Worm (Caenorhabditis elegans) whole organism, young adult: ENCODE data around the gene T07A9.14.

Experiments used
- B0035.1 ChIP-seq: sonication (generic microtip); optimal IDR thresholded peaks from 2 replicates; lab custom pipeline; 2016; ENCODE audit warnings: missing genetic modification characterization, mild to moderate bottlenecking, missing compliant biosample characterization, missing genotype, missing genetic modification reagents
- B0336.3 ChIP-seq: fragments of 200-800 bp; sonication (Bioruptor generic); IDR thresholded peaks from 2 replicates; pipeline ENCODE4 v1.3.6; 2022; ENCODE audit warnings: missing genetic modification characterization, missing compliant biosample characterization
- C06A6.2 ChIP-seq: fragments of 200-800 bp; sonication (Bioruptor generic); conservative IDR thresholded peaks from 2 replicates; pipeline ENCODE4 v1.3.6; 2022; ENCODE audit warnings: missing genetic modification characterization, missing compliant biosample characterization
- D2030.7 ChIP-seq: fragments of 200-800 bp; sonication (Bioruptor generic); IDR thresholded peaks from 2 replicates; pipeline ENCODE4 v1.3.6; 2022; ENCODE audit warnings: missing genetic modification reagents, missing genetic modification characterization, missing compliant biosample characterization
- F10E7.11 ChIP-seq: sonication (generic microtip); optimal IDR thresholded peaks from 2 replicates; lab custom pipeline; 2017; ENCODE audit warnings: mild to moderate bottlenecking, missing genetic modification characterization, moderate library complexity, missing compliant biosample characterization
- F23B12.7 ChIP-seq: sonication (generic microtip); optimal IDR thresholded peaks from 2 replicates; lab custom pipeline; 2017; ENCODE audit warnings: missing genetic modification characterization, mild to moderate bottlenecking, missing compliant biosample characterization, antibody characterized with exemption, moderate library complexity; ENCODE audit not compliant: insufficient read depth
- F49E8.2 ChIP-seq: sonication (generic microtip); optimal IDR thresholded peaks from 3 replicates; lab custom pipeline; 2017; ENCODE audit warnings: missing genetic modification characterization, mild to moderate bottlenecking, missing compliant biosample characterization, antibody characterized with exemption, moderate library complexity; ENCODE audit not compliant: insufficient read depth
- F52B5.7 ChIP-seq: sonication (generic microtip); optimal IDR thresholded peaks from 2 replicates; lab custom pipeline; 2016; ENCODE audit warnings: mild to moderate bottlenecking, missing genetic modification characterization, missing compliant biosample characterization
- Y53F4B.3 ChIP-seq: fragments of 200-800 bp; sonication (Bioruptor generic); IDR thresholded peaks from 2 replicates; pipeline ENCODE4 v1.3.6; 2022; ENCODE audit warnings: missing genetic modification reagents, missing genetic modification characterization, missing compliant biosample characterization
- Y79H2A.3 ChIP-seq: fragments of 200-800 bp; sonication (Bioruptor generic); conservative IDR thresholded peaks from 2 replicates; pipeline ENCODE4 v1.3.6; 2022; ENCODE audit warnings: missing genetic modification reagents, missing genetic modification characterization, missing compliant biosample characterization
- akir-1 ChIP-seq: fragments of 200-800 bp; sonication (Bioruptor generic); optimal IDR thresholded peaks from 2 replicates; lab custom pipeline; 2018; ENCODE audit warnings: mild to moderate bottlenecking, missing genetic modification characterization, moderate library complexity, missing compliant biosample characterization
- attf-3 ChIP-seq: fragments of 200-800 bp; sonication (Bioruptor generic); conservative IDR thresholded peaks from 2 replicates; pipeline ENCODE4 v1.3.6; 2022; ENCODE audit warnings: missing genetic modification reagents, missing genetic modification characterization, missing compliant biosample characterization
- attf-6 ChIP-seq: fragments of 200-800 bp; sonication (Bioruptor generic); IDR thresholded peaks from 2 replicates; pipeline ENCODE4 v1.3.6; 2022; ENCODE audit warnings: missing genetic modification reagents, missing genetic modification characterization, missing compliant biosample characterization
- bed-1 ChIP-seq: fragments of 200-800 bp; sonication (Bioruptor generic); IDR thresholded peaks from 2 replicates; pipeline ENCODE4 v1.3.6; 2022; ENCODE audit warnings: missing genetic modification reagents, missing genetic modification characterization, missing compliant biosample characterization
- ccch-3 ChIP-seq: fragments of 200-800 bp; sonication (Bioruptor generic); optimal IDR thresholded peaks from 2 replicates; lab custom pipeline; 2018; ENCODE audit warnings: mild to moderate bottlenecking, missing genetic modification characterization, missing compliant biosample characterization
- cebp-1 ChIP-seq, 2 experiments: fragments of 200-800 bp in 1 of 2; sonication (Bioruptor generic) in 1 of 2; sonication (generic microtip) in 1 of 2; IDR thresholded peaks in 1 of 2; optimal IDR thresholded peaks in 1 of 2; 2 replicates each; pipeline versions ENCODE4 v1.3.6 to Lab custom; 2017 to 2022; ENCODE audit warnings: missing compliant biosample characterization in 2 of 2, missing genetic modification characterization in 2 of 2, mild to moderate bottlenecking in 1 of 2, missing genetic modification reagents in 1 of 2, moderate library complexity in 1 of 2
- ceh-91 ChIP-seq: fragments of 200-800 bp; sonication (Bioruptor generic); IDR thresholded peaks from 2 replicates; pipeline ENCODE4 v1.3.6; 2022; ENCODE audit warnings: missing genetic modification reagents, missing genetic modification characterization, missing compliant biosample characterization
- die-1 ChIP-seq: sonication (generic microtip); optimal IDR thresholded peaks from 2 replicates; lab custom pipeline; 2016; ENCODE audit warnings: missing genotype, mild to moderate bottlenecking, missing genetic modification characterization, missing compliant biosample characterization
- dpff-1 ChIP-seq: sonication (generic microtip); optimal IDR thresholded peaks from 2 replicates; lab custom pipeline; 2017; ENCODE audit warnings: mild to moderate bottlenecking, missing genetic modification characterization, missing compliant biosample characterization
- dpl-1 ChIP-seq: fragments of 150-350 bp; optimal IDR thresholded peaks from 2 replicates; lab custom pipeline; 2014; ENCODE audit warnings: missing biosample characterization, missing genetic modification reagents, missing genetic modification characterization
- ekl-4 ChIP-seq: fragments of 200-800 bp; sonication (Bioruptor generic); IDR thresholded peaks from 2 replicates; pipeline ENCODE4 v1.3.6; 2022; ENCODE audit warnings: missing genetic modification reagents, missing genetic modification characterization, missing compliant biosample characterization
- fkh-3 ChIP-seq: sonication (generic microtip); optimal IDR thresholded peaks from 2 replicates; lab custom pipeline; 2016; ENCODE audit warnings: mild to moderate bottlenecking, missing genetic modification characterization, missing compliant biosample characterization
- hlh-12 ChIP-seq: sonication (generic microtip); optimal IDR thresholded peaks from 2 replicates; lab custom pipeline; 2016; ENCODE audit warnings: missing genetic modification characterization, missing compliant biosample characterization
- hmg-1.2 ChIP-seq: fragments of 200-800 bp; sonication (Bioruptor generic); IDR thresholded peaks from 2 replicates; pipeline ENCODE4 v1.3.6; 2022; ENCODE audit warnings: missing genetic modification reagents, missing genetic modification characterization, missing compliant biosample characterization
- hrde-1 ChIP-seq: sonication (generic microtip); optimal IDR thresholded peaks from 2 replicates; lab custom pipeline; 2016; ENCODE audit warnings: missing genetic modification characterization, mild to moderate bottlenecking, missing compliant biosample characterization, moderate library complexity, missing genotype, missing genetic modification reagents, borderline replicate concordance
- lin-35 ChIP-seq, 3 experiments: fragments of 150-350 bp in 2 of 3; sonication (generic microtip) in 1 of 3; optimal IDR thresholded peaks; 2 replicates each; lab custom pipeline; 2014 to 2018; ENCODE audit warnings: missing biosample characterization in 3 of 3, missing genetic modification characterization in 3 of 3, missing genetic modification reagents in 3 of 3
- lin-54 ChIP-seq: fragments of 200-800 bp; sonication (Bioruptor generic); optimal IDR thresholded peaks from 2 replicates; lab custom pipeline; 2018; ENCODE audit warnings: mild to moderate bottlenecking, missing genetic modification characterization, missing compliant biosample characterization
- lir-1 ChIP-seq: fragments of 200-800 bp; sonication (Bioruptor generic); conservative IDR thresholded peaks from 2 replicates; pipeline ENCODE4 v1.3.6; 2022; ENCODE audit warnings: missing genetic modification reagents, missing genetic modification characterization, missing compliant biosample characterization
- madf-6 ChIP-seq: fragments of 200-800 bp; sonication (Bioruptor generic); IDR thresholded peaks from 2 replicates; pipeline ENCODE4 v1.3.6; 2022; ENCODE audit warnings: missing genetic modification reagents, missing genetic modification characterization, missing compliant biosample characterization
- madf-8 ChIP-seq: fragments of 200-800 bp; sonication (Bioruptor generic); conservative IDR thresholded peaks from 2 replicates; pipeline ENCODE4 v1.3.6; 2022; ENCODE audit warnings: missing genetic modification reagents, missing genetic modification characterization, missing compliant biosample characterization
- mes-4 ChIP-seq: sonication (generic microtip); optimal IDR thresholded peaks from 2 replicates; lab custom pipeline; 2016; ENCODE audit warnings: missing genotype, missing genetic modification characterization, missing compliant biosample characterization
- nfya-2 ChIP-seq: fragments of 200-800 bp; sonication (Bioruptor generic); IDR thresholded peaks from 2 replicates; pipeline ENCODE4 v1.3.6; 2022; ENCODE audit warnings: missing genetic modification reagents, missing genetic modification characterization, missing compliant biosample characterization
- nfyb-1 ChIP-seq: fragments of 200-800 bp; sonication (Bioruptor generic); IDR thresholded peaks from 2 replicates; pipeline ENCODE4 v1.3.6; 2022; ENCODE audit warnings: missing genetic modification reagents, missing genetic modification characterization, missing compliant biosample characterization
- nhr-120 ChIP-seq: fragments of 200-800 bp; sonication (Bioruptor generic); IDR thresholded peaks from 2 replicates; pipeline ENCODE4 v1.3.6; 2022; ENCODE audit warnings: missing genetic modification characterization, missing compliant biosample characterization
- nhr-80 ChIP-seq: sonication (generic microtip); optimal IDR thresholded peaks from 2 replicates; lab custom pipeline; 2016; ENCODE audit warnings: missing genetic modification characterization, missing compliant biosample characterization
- pbrm-1 ChIP-seq: fragments of 200-800 bp; sonication (Bioruptor generic); IDR thresholded peaks from 2 replicates; pipeline ENCODE4 v1.3.6; 2022; ENCODE audit warnings: missing genetic modification reagents, missing genetic modification characterization, missing compliant biosample characterization
- rec-8 ChIP-seq, 2 experiments: sonication (generic microtip); optimal IDR thresholded peaks; 2 replicates each; lab custom pipeline; 2016; ENCODE audit warnings: mild to moderate bottlenecking in 2 of 2, missing genetic modification characterization in 2 of 2, missing genetic modification reagents in 2 of 2, missing genotype in 2 of 2, missing biosample characterization in 1 of 2, missing compliant biosample characterization in 1 of 2, moderate library complexity in 1 of 2
- repo-1 ChIP-seq: sonication (generic microtip); optimal IDR thresholded peaks from 2 replicates; lab custom pipeline; 2017; ENCODE audit warnings: mild to moderate bottlenecking, missing genetic modification characterization, missing compliant biosample characterization
- snpc-1.1 ChIP-seq: sonication (generic microtip); optimal IDR thresholded peaks from 2 replicates; lab custom pipeline; 2017; ENCODE audit warnings: missing genetic modification characterization, mild to moderate bottlenecking, missing compliant biosample characterization, antibody characterized with exemption, moderate library complexity, missing genotype, missing genetic modification reagents; ENCODE audit not compliant: insufficient read depth
- snpc-1.3 ChIP-seq: sonication (generic microtip); optimal IDR thresholded peaks from 2 replicates; lab custom pipeline; 2017; ENCODE audit warnings: missing genetic modification characterization, mild to moderate bottlenecking, missing compliant biosample characterization, antibody characterized with exemption, moderate library complexity, missing genotype, missing genetic modification reagents; ENCODE audit not compliant: insufficient read depth
- snpc-3.4 ChIP-seq: sonication (generic microtip); optimal IDR thresholded peaks from 2 replicates; lab custom pipeline; 2017; ENCODE audit warnings: missing genetic modification characterization, mild to moderate bottlenecking, missing compliant biosample characterization, antibody characterized with exemption, moderate library complexity, missing genotype, missing genetic modification reagents
- somi-1 ChIP-seq: fragments of 200-800 bp; sonication (Bioruptor generic); optimal IDR thresholded peaks from 2 replicates; lab custom pipeline; 2018; ENCODE audit warnings: mild to moderate bottlenecking, missing genetic modification characterization, missing compliant biosample characterization
- sptf-2 ChIP-seq: fragments of 200-800 bp; sonication (Bioruptor generic); optimal IDR thresholded peaks from 2 replicates; lab custom pipeline; 2018; ENCODE audit warnings: mild to moderate bottlenecking, missing genetic modification characterization, missing compliant biosample characterization
- tbx-9 ChIP-seq: sonication (generic microtip); optimal IDR thresholded peaks from 2 replicates; lab custom pipeline; 2016; ENCODE audit warnings: borderline replicate concordance, missing genetic modification characterization, inconsistent platforms, missing compliant biosample characterization
- ztf-6 ChIP-seq: fragments of 200-800 bp; sonication (Bioruptor generic); IDR thresholded peaks from 2 replicates; pipeline ENCODE4 v1.3.6; 2022; ENCODE audit warnings: missing genetic modification reagents, missing genetic modification characterization, missing compliant biosample characterization

T07A9.14 gene

ce11 chrIV:393409-393930 is 7.0 kb downstream of the T07A9.14 start, which contains the start of the genes T07A9.15 and nog-1 (continued):
- TF ChIP-seq die-1 (tag; lab: Kevin White, UChicago) = no peak
- TF ChIP-seq fkh-3 (tag; lab: Kevin White, UChicago) = no peak
- TF ChIP-seq hlh-12 (tag; lab: Kevin White, UChicago) = no peak
- TF ChIP-seq B0035.1 (tag; lab: Kevin White, UChicago) = no peak
- TF ChIP-seq nfya-2 = no peak
- TF ChIP-seq nhr-120 (GFP tag; lab: Robert Waterston, UW) = no peak

- TF ChIP-seq F23B12.7 (tag; lab: Kevin White, UChicago) = no peak
- TF ChIP-seq madf-6 (GFP tag; lab: Robert Waterston, UW) = peak; percentile 17; the same call in 1 of the 2 replicates
- TF ChIP-seq nhr-80 (tag; lab: Kevin White, UChicago) = no peak
- no peak for TF ChIP-seq F10E7.11 (tag; lab: Kevin White, UChicago)
- peak in 1 of 3 experiments; percentile 32 for TF ChIP-seq lin-35 (GFP tag; optimal IDR thresholded peaks at IDR 0.05; lab: Kevin White, UChicago)
- TF ChIP-seq pbrm-1 (GFP tag; lab: Robert Waterston, UW) = no peak
- peak; percentile 32 for TF ChIP-seq B0336.3 (GFP tag; lab: Robert Waterston, UW)
- no peak for TF ChIP-seq madf-8
- TF ChIP-seq sptf-2 (GFP tag; lab: Kevin White, UChicago) = no peak
- TF ChIP-seq lir-1 (GFP tag; lab: Robert Waterston, UW) = no peak
- TF ChIP-seq akir-1 = no peak
- TF ChIP-seq dpff-1 (tag; lab: Kevin White, UChicago) = peak; percentile 31
- no peak for TF ChIP-seq bed-1 (GFP tag; lab: Robert Waterston, UW)
- no peak for TF ChIP-seq rec-8 (tag; optimal IDR thresholded peaks at IDR 0.05; lab: Kevin White, UChicago)
- TF ChIP-seq attf-6 (GFP tag; lab: Robert Waterston, UW) = no peak
- TF ChIP-seq dpl-1 (GFP tag; lab: Kevin White, UChicago) = no peak
- TF ChIP-seq somi-1 (GFP tag; lab: Kevin White, UChicago) = no peak
- TF ChIP-seq repo-1 (tag; lab: Kevin White, UChicago) = peak; percentile 26
- no peak for TF ChIP-seq ceh-91 (GFP tag; lab: Robert Waterston, UW)
- no peak for TF ChIP-seq ztf-6
- peak; percentile 66 for TF ChIP-seq hrde-1
- TF ChIP-seq F49E8.2 (tag; lab: Kevin White, UChicago) = no peak
- no peak for TF ChIP-seq mes-4 (tag; lab: Kevin White, UChicago)
- TF ChIP-seq D2030.7 (GFP tag; lab: Robert Waterston, UW) = no peak
- TF ChIP-seq B0035.1 (tag; lab: Kevin White, UChicago) = peak; percentile 30
- TF ChIP-seq ccch-3 (GFP tag; lab: Kevin White, UChicago) = no peak
- no peak for TF ChIP-seq Y53F4B.3
- TF ChIP-seq nfyb-1 (GFP tag; lab: Robert Waterston, UW) = 0 out of 2 replicates have a peak, but pooled peaks have one; percentile 43
- TF ChIP-seq attf-3 (GFP tag; lab: Robert Waterston, UW) = no peak
- no peak for TF ChIP-seq Y79H2A.3 (GFP tag; lab: Robert Waterston, UW)
- TF ChIP-seq snpc-3.4 (tag; lab: Kevin White, UChicago) = peak; percentile 57
- no peak for TF ChIP-seq F52B5.7 (tag; lab: Kevin White, UChicago)
- no peak for TF ChIP-seq cebp-1 (GFP tag; IDR thresholded peaks at IDR 0.05; lab: Robert Waterston, UW)
- peak; percentile 26 for TF ChIP-seq cebp-1 (tag; optimal IDR thresholded peaks at IDR 0.05; lab: Kevin White, UChicago)
- no peak for TF ChIP-seq C06A6.2 (GFP tag; lab: Robert Waterston, UW)
- TF ChIP-seq snpc-1.3 (tag; lab: Kevin White, UChicago) = peak; percentile 52
- peak; percentile 3 for TF ChIP-seq tbx-9 (tag; lab: Kevin White, UChicago)
- peak; percentile 61; the same call in 1 of the 2 replicates for TF ChIP-seq ekl-4 (GFP tag; lab: Robert Waterston, UW)
- TF ChIP-seq snpc-1.1 (tag; lab: Kevin White, UChicago) = peak; percentile 51
- TF ChIP-seq hmg-1.2 (GFP tag; lab: Robert Waterston, UW) = no peak
- peak; percentile 16 for TF ChIP-seq lin-54 (GFP tag; lab: Kevin White, UChicago)
These were observed 9.9 kb downstream of the T07A9.14 start, which contains the start of gene rrp-8 for ce11 chrIV:396373-396772. rrp-8 (plus strand) TSS chrIV:396545.
